Worm (Caenorhabditis elegans): ENCODE measurements around the gene col-12.
A peak's percentile ranks its signal among the peaks of the same experiment; 100 is the strongest.

col-12 gene

DNA sequence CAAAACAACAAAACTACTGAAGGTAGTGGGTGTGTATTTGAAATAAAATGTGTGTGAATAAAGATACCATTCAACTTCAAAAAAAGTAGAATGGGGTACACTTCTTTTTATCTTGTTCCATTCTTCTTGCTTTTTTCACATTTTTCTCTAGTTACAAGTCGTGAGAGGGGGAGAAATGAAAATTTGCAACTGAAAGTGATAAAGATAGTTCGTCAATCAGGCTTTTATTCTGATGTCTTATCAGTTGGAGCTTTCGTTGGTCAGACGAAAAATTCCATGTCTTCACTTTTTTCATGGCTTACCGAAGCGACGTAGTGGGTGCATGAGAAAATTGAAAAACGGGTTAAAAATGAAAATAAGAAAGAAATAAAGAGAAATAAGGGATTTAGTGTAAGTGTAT is 8.7 kb upstream of the col-12 start, which contains the start of gene Y32F6A.4:
Gene Y32F6A.4 (minus strand): TSS at position 347 of the 400 bp plus-strand sequence.
- no peak for TF ChIP-seq dve-1 (tag; optimal IDR thresholded peaks at IDR 0.05; ENCODE audit: insufficient read depth)
- TF ChIP-seq pqm-1 (tag; optimal IDR thresholded peaks at IDR 0.05) = peak; percentile 69
- peak; percentile 15 for TF ChIP-seq hlh-11 (tag; optimal IDR thresholded peaks at IDR 0.05)
- TF ChIP-seq nhr-48 (tag; optimal IDR thresholded peaks at IDR 0.05) = no peak
- TF ChIP-seq ztf-11 (tag; optimal IDR thresholded peaks at IDR 0.05) = no peak
- peak; percentile 41; the same call in 1 of the 2 replicates for TF ChIP-seq dmd-6 (GFP tag; IDR thresholded peaks at IDR 0.05)
- peak in 1 of 2 experiments; percentile 81 for TF ChIP-seq unc-62 (GFP tag; optimal IDR thresholded peaks at IDR 0.05 in 1 of 2)
- TF ChIP-seq unc-62 (tag; optimal IDR thresholded peaks at IDR 0.05) = no peak
- no peak for TF ChIP-seq saeg-2 (GFP tag; IDR thresholded peaks at IDR 0.05)
- no peak for TF ChIP-seq lin-39 (tag; optimal IDR thresholded peaks at IDR 0.05)
- TF ChIP-seq nhr-28 (tag; optimal IDR thresholded peaks at IDR 0.05) = peak; percentile 39
- no peak for TF ChIP-seq zfp-3 (GFP tag; conservative IDR thresholded peaks at IDR 0.05)
- TF ChIP-seq php-3 (GFP tag; IDR thresholded peaks at IDR 0.05) = peak; percentile 17; the same call in 1 of the 2 replicates
- TF ChIP-seq F49E8.2 (tag; optimal IDR thresholded peaks at IDR 0.05; ENCODE audit: borderline replicate concordance) = no peak
- TF ChIP-seq aly-2 (tag; optimal IDR thresholded peaks at IDR 0.05) = no peak
- TF ChIP-seq daf-16 (GFP tag; optimal IDR thresholded peaks at IDR 0.05) = no peak
- peak; percentile 45 for TF ChIP-seq daf-16 (tag; optimal IDR thresholded peaks at IDR 0.05)

DNA sequence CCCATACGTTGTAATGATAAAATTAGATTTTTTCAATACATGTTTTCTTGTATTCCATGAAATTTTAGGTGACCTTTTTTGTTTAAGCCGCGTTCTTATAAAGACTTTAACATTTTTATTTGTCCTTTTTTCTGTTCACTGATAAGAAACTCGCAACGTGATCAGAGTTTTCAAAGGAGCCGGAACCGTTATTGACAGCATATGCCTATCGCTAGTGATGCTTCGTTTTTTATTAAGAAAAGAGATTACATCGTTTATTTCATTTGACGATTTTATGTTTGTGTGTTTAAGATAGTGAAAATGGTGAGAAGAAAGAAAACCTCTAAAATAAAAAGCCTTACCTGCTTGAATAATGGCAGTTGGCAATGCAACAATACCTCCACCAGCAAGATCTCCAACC is 7.6 kb upstream of the col-12 start:
- TF ChIP-seq hlh-30 (tag; optimal IDR thresholded peaks at IDR 0.05; ENCODE audit: insufficient read depth) (peak; percentile 31), ztf-7 (tag; optimal IDR thresholded peaks at IDR 0.05) (no peak), hlh-11 (tag; optimal IDR thresholded peaks at IDR 0.05) (peak; percentile 74), pha-4 (GFP tag; IDR thresholded peaks at IDR 0.05) (peak; percentile 34; the same call in 1 of the 2 replicates), pha-4 (tag; optimal IDR thresholded peaks at IDR 0.05) (no peak), zip-11 (GFP tag; IDR thresholded peaks at IDR 0.05) (no peak), aly-2 (tag; optimal IDR thresholded peaks at IDR 0.05) (no peak), mdl-1 (tag; optimal IDR thresholded peaks at IDR 0.05) (peak in 1 of 2 experiments; percentile 64), php-3 (GFP tag; IDR thresholded peaks at IDR 0.05) (peak; percentile 89), F49E8.2 (tag; optimal IDR thresholded peaks at IDR 0.05; ENCODE audit: borderline replicate concordance) (no peak), unc-39 (tag; optimal IDR thresholded peaks at IDR 0.05) (no peak), dmd-6 (GFP tag; IDR thresholded peaks at IDR 0.05) (peak; percentile 89), zag-1 (tag; optimal IDR thresholded peaks at IDR 0.05) (no peak), nhr-11 (tag; optimal IDR thresholded peaks at IDR 0.05) (no peak), tra-1 (GFP tag; IDR thresholded peaks at IDR 0.05) (no peak), nhr-6 (tag; optimal IDR thresholded peaks at IDR 0.05) (no peak), pqm-1 (tag; optimal IDR thresholded peaks at IDR 0.05) (peak; percentile 99), R02D3.7 (tag; optimal IDR thresholded peaks at IDR 0.05) (no peak), daf-12 (tag; optimal IDR thresholded peaks at IDR 0.05) (no peak), ceh-20 (GFP tag; IDR thresholded peaks at IDR 0.05) (0 out of 2 replicates have a peak, but pooled peaks have one; percentile 17), nhr-77 (tag; optimal IDR thresholded peaks at IDR 0.05) (peak; percentile 61), lin-1 (GFP tag; IDR thresholded peaks at IDR 0.05) (peak; percentile 56; the same call in 1 of the 2 replicates), lim-7 (GFP tag; IDR thresholded peaks at IDR 0.05) (no peak), daf-8 (GFP tag; IDR thresholded peaks at IDR 0.05) (no peak), daf-16 (GFP tag; optimal IDR thresholded peaks at IDR 0.05) (peak in 1 of 2 experiments; percentile 6), daf-16 (tag; optimal IDR thresholded peaks at IDR 0.05) (peak; percentile 91), dve-1 (tag; optimal IDR thresholded peaks at IDR 0.05; ENCODE audit: insufficient read depth) (peak; percentile 88), nhr-28 (tag; optimal IDR thresholded peaks at IDR 0.05) (peak; percentile 87), cey-2 (tag; optimal IDR thresholded peaks at IDR 0.05; ENCODE audit: borderline replicate concordance, insufficient read depth) (no peak), T26A8.4 (GFP tag; IDR thresholded peaks at IDR 0.05) (no peak)

DNA sequence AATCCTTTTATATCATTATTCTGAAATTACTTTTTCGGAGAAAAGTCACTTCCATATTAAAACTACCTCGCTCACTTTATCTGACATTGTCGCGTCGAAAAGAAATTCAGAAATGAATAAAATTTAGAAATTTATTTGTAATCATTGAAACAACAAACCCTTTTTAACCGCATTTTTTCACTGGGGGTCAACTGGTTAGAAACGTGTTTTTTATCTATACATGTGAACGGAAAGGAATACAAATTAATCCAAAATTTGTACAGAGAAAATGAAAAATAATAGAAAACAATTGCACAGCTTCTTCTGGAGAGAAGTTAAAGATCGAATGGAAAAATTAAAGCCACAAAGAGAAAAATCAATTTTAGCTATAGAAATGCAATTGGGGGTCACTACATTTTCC is 3.6 kb upstream of the col-12 start, which contains the start of gene tag-314:
Gene tag-314 (minus strand): TSS at position 101 of the 400 bp plus-strand sequence.
- TF ChIP-seq lin-13 (GFP tag; optimal IDR thresholded peaks at IDR 0.05) (no peak), ZK546.5 (tag; optimal IDR thresholded peaks at IDR 0.05) (no peak)
